Fruit fly (Drosophila melanogaster): ENCODE results near the gene CG9743.
A peak's percentile ranks its signal among the peaks of the same experiment; 100 is the strongest.

Gene CG9743

DNA sequence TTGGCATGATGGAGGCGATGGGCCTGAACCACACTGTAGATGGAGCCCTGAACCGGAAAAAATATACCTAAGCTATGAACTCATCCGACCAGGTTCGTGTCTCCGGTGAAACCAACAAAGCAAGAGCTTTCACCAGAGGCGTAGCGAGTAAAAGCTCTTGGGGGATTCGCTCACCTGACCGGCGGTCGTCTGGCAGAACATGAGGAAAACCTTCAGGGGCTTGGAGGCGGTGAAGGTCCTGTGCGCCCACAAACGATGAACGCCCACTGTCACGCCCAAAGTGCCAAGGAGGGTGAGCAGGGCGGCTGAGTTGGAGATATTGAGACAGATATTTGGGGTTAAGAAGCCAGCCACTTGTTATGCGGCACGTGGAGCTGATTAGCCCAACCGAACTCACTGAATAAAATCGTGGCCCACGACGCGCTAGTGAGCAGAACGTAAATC, 7.2 kb downstream of the CG9743 start (continued):
- TF ChIP-seq MESR4 (GFP tag; optimal IDR thresholded peaks at IDR 0.05), result peak; percentile 22
- TF ChIP-seq CG18599 (GFP tag; optimal IDR thresholded peaks at IDR 0.05), result peak; percentile 73
- TF ChIP-seq CG14667 (GFP tag; IDR thresholded peaks at IDR 0.05), result 0 out of 2 replicates have a peak, but pooled peaks have one; percentile 20
- TF ChIP-seq pros (GFP tag; optimal IDR thresholded peaks at IDR 0.05), result no peak
- TF ChIP-seq Sry-β (GFP tag; optimal IDR thresholded peaks at IDR 0.05), result no peak
- TF ChIP-seq hbn (GFP tag; IDR thresholded peaks at IDR 0.05; ENCODE audit: partially characterized antibody), result no peak
- TF ChIP-seq CG32532 (GFP tag; IDR thresholded peaks at IDR 0.05), result peak; percentile 82
- no peak for TF ChIP-seq pum (GFP tag; optimal IDR thresholded peaks at IDR 0.05)
- no peak for TF ChIP-seq Hr3 (GFP tag; optimal IDR thresholded peaks at IDR 0.05)
- TF ChIP-seq kni (GFP tag; optimal IDR thresholded peaks at IDR 0.05), result no peak
- no peak for TF ChIP-seq Neu2 (GFP tag; optimal IDR thresholded peaks at IDR 0.05; ENCODE audit: borderline replicate concordance)
- TF ChIP-seq Bdp1 (GFP tag; optimal IDR thresholded peaks at IDR 0.05), result no peak
- no peak for TF ChIP-seq ewg (GFP tag; optimal IDR thresholded peaks at IDR 0.05)
- no peak for TF ChIP-seq gsb-n (tag; optimal IDR thresholded peaks at IDR 0.05)
- peak; percentile 91 for TF ChIP-seq Vsx1 (GFP tag; optimal IDR thresholded peaks at IDR 0.05)
- peak in 1 of 2 experiments; percentile 44 for TF ChIP-seq Pdp1 (GFP tag; optimal IDR thresholded peaks at IDR 0.05)
- TF ChIP-seq Hr51 (GFP tag; optimal IDR thresholded peaks at IDR 0.05), result peak; percentile 21 to 32
- peak; percentile 42 for TF ChIP-seq B-H2 (GFP tag; optimal IDR thresholded peaks at IDR 0.05)
- peak; percentile 49; the same call in 1 of the 3 replicates for TF ChIP-seq zfh1 (GFP tag; IDR thresholded peaks at IDR 0.05)
- no peak for TF ChIP-seq Dip2 (GFP tag; IDR thresholded peaks at IDR 0.05)
- peak; percentile 66 for TF ChIP-seq MBD-R2 (GFP tag; IDR thresholded peaks at IDR 0.05)
- TF ChIP-seq phol (tag; optimal IDR thresholded peaks at IDR 0.05), result peak; percentile 10
- TF ChIP-seq Dek (tag; optimal IDR thresholded peaks at IDR 0.05), result peak; percentile 46
- TF ChIP-seq eve (GFP tag; optimal IDR thresholded peaks at IDR 0.05), result no peak
- no peak for TF ChIP-seq knrl (GFP tag; IDR thresholded peaks at IDR 0.05; ENCODE audit: partially characterized antibody)
- no peak for TF ChIP-seq CG43689 (GFP tag; IDR thresholded peaks at IDR 0.05)
- no peak for TF ChIP-seq CG13123 (GFP tag; optimal IDR thresholded peaks at IDR 0.05)
- TF ChIP-seq ftz-f1 (GFP tag; optimal IDR thresholded peaks at IDR 0.05), result peak; percentile 63
- no peak for TF ChIP-seq CG30431 (GFP tag; optimal IDR thresholded peaks at IDR 0.05)
- TF ChIP-seq CG17385 (GFP tag; optimal IDR thresholded peaks at IDR 0.05), result no peak
- TF ChIP-seq Oli (tag; optimal IDR thresholded peaks at IDR 0.05), result no peak
- TF ChIP-seq CG6272 (GFP tag; IDR thresholded peaks at IDR 0.05), result 0 out of 2 replicates have a peak, but pooled peaks have one; percentile 16
- TF ChIP-seq Aef1 (GFP tag; IDR thresholded peaks at IDR 0.05), result no peak
- no peak for TF ChIP-seq CG11723 (GFP tag; optimal IDR thresholded peaks at IDR 0.05)
- peak; percentile 99 for TF ChIP-seq Hey (tag; optimal IDR thresholded peaks at IDR 0.05)
- no peak for TF ChIP-seq lbe (GFP tag; optimal IDR thresholded peaks at IDR 0.05)
- no peak for TF ChIP-seq ham (GFP tag; IDR thresholded peaks at IDR 0.05)
- TF ChIP-seq CG2129 (GFP tag; IDR thresholded peaks at IDR 0.05; ENCODE audit: partially characterized antibody), result no peak
- peak; percentile 35; the same call in 1 of the 3 replicates for TF ChIP-seq CG11560 (tag; IDR thresholded peaks at IDR 0.05)
- no peak for TF ChIP-seq CG14860 (GFP tag; IDR thresholded peaks at IDR 0.05; ENCODE audit: partially characterized antibody)
- peak; percentile 2 for TF ChIP-seq dmrt99B (tag; optimal IDR thresholded peaks at IDR 0.05)
- peak; percentile 41 for TF ChIP-seq CG10147 (GFP tag; optimal IDR thresholded peaks at IDR 0.05)
- peak in 1 of 2 experiments; percentile 15 for TF ChIP-seq bsh (GFP tag; optimal IDR thresholded peaks at IDR 0.05)
- no peak for TF ChIP-seq CG8765 (GFP tag; IDR thresholded peaks at IDR 0.05)
- TF ChIP-seq pb (GFP tag; optimal IDR thresholded peaks at IDR 0.05), result no peak
- TF ChIP-seq schlank (tag; optimal IDR thresholded peaks at IDR 0.05), result peak; percentile 36
- TF ChIP-seq fu2 (GFP tag; optimal IDR thresholded peaks at IDR 0.05), result peak; percentile 47
- peak; percentile 39 for TF ChIP-seq CrebB (tag; optimal IDR thresholded peaks at IDR 0.05)
- no peak for TF ChIP-seq fd102C (GFP tag; optimal IDR thresholded peaks at IDR 0.05)

Measured in whole organism, embryonic.